Fruit fly (Drosophila melanogaster): ENCODE results near the gene Dred.

Gene Dred

DNA sequence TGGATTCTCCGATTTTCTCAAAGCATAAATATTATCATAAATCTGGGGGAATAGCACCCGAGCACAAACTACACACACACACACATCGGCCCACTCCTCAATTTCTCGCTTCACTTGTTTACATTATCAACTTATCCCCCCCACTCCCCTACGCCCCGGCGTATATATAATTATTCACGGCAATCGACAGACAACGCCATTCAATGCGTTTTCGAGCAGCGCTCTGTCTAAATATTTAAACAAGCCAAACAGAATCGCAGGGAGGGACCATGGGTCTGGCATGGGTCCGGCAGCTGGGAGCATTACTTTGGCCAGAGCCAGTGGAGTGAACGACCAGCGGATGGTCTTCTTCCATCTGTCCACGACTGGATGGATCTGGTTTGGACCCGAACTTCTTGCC, 31.6 kb upstream of the Dred start (continued):
- TF ChIP-seq Blimp-1 (GFP tag; optimal IDR thresholded peaks at IDR 0.05) (no peak), CG31627 (GFP tag; optimal IDR thresholded peaks at IDR 0.05) (peak; percentile 3), Lpt (GFP tag; optimal IDR thresholded peaks at IDR 0.05) (no peak), achi (GFP tag; optimal IDR thresholded peaks at IDR 0.05) (peak; percentile 17), salr (GFP tag; optimal IDR thresholded peaks at IDR 0.05) (no peak), lz (GFP tag; optimal IDR thresholded peaks at IDR 0.05) (no peak), CG6163 (GFP tag; IDR thresholded peaks at IDR 0.05) (no peak), Met (GFP tag; optimal IDR thresholded peaks at IDR 0.05) (peak; percentile 50), CG3919 (GFP tag; optimal IDR thresholded peaks at IDR 0.05) (no peak), cyc (GFP tag; optimal IDR thresholded peaks at IDR 0.05) (no peak), Hr39 (GFP tag; optimal IDR thresholded peaks at IDR 0.05) (no peak), vri (GFP tag; optimal IDR thresholded peaks at IDR 0.05) (peak; percentile 64), OdsH (GFP tag; optimal IDR thresholded peaks at IDR 0.05) (no peak)

DNA sequence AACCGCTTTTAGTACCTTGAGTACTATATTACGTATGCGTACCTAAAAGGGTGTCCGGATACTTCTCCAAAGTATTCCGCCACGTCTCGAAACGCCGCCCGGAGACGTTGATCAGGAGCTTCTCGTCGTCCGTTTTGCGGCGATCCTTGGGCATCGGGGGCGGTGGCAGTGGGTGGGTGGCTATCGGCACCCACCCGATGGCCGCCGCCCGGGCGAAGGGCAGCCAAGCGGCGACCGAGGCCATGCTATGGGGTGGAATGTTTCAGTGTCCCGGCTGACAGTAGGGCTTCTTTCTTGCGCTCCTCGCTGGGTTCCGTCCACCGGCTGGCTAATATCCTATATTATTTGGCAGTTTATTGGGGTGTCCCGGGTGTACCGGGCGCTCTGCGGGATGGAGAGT, 30.4 kb upstream of the Dred start:
- no peak for TF ChIP-seq Gug (GFP tag; IDR thresholded peaks at IDR 0.05)
- TF ChIP-seq Blimp-1 (GFP tag; optimal IDR thresholded peaks at IDR 0.05), result no peak
- TF ChIP-seq CG10631 (GFP tag; optimal IDR thresholded peaks at IDR 0.05), result no peak
- TF ChIP-seq lz (GFP tag; optimal IDR thresholded peaks at IDR 0.05), result no peak
- no peak for TF ChIP-seq fd59A (GFP tag; optimal IDR thresholded peaks at IDR 0.05)
- TF ChIP-seq svp (GFP tag), result no peak
- TF ChIP-seq CG1621 (tag; optimal IDR thresholded peaks at IDR 0.05), result no peak
- TF ChIP-seq CG11762 (GFP tag; optimal IDR thresholded peaks at IDR 0.05; ENCODE audit: insufficient read depth), result no peak
- TF ChIP-seq Eip75B (GFP tag; optimal IDR thresholded peaks at IDR 0.05), result no peak

DNA sequence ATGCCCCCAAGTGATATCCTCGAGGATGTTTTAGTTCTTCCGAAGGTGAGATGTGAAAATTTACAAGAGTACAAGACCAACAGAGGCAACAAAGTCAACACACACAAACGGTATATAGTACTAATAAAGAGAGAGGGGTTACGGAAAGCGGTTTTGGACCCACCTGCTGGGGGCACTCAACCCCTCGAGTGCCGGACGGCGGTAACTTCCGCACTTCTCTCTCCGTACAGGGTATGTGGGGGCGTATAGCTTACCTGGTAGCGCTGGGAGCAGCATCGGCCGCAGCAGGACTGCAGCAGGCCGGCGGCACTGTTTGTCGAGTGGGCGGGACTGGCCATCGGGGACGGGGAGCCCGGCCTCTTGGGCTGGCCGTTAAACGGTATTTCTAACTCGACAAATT, 25.4 kb upstream of the Dred start:
- no peak for TF ChIP-seq CG8119 (GFP tag; IDR thresholded peaks at IDR 0.05)
- no peak for TF ChIP-seq ss (GFP tag; optimal IDR thresholded peaks at IDR 0.05)
- TF ChIP-seq fd85E (GFP tag; optimal IDR thresholded peaks at IDR 0.05), result no peak
- no peak for TF ChIP-seq Hr39 (GFP tag; optimal IDR thresholded peaks at IDR 0.05)
- TF ChIP-seq CG6792 (GFP tag; optimal IDR thresholded peaks at IDR 0.05), result no peak
- no peak for TF ChIP-seq dac (GFP tag; optimal IDR thresholded peaks at IDR 0.05)
- TF ChIP-seq CG9139 (GFP tag; optimal IDR thresholded peaks at IDR 0.05), result no peak
- TF ChIP-seq CG6808 (GFP tag; optimal IDR thresholded peaks at IDR 0.05), result no peak
- TF ChIP-seq Eip75B (GFP tag; optimal IDR thresholded peaks at IDR 0.05), result no peak
- no peak for TF ChIP-seq Hr4 (GFP tag; optimal IDR thresholded peaks at IDR 0.05)
- TF ChIP-seq fd59A (GFP tag; optimal IDR thresholded peaks at IDR 0.05), result no peak
- TF ChIP-seq CG11902 (GFP tag; optimal IDR thresholded peaks at IDR 0.05), result no peak

DNA sequence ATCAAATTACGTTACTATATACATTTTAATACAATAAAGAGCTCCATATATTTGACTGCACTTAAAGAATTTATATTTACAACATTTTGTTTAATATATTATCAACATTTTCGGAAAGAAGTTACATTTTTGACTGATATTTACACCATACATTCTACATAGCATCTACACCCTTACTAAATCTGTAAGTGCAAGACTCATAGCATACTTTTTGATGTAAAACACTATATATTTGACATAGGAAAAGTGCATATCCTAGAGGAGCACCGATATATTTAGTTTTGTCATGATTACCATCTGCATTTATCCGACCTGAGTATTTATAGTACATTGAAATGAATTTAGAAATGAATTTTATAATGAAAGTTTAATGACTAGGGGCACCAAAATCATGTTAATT, 25.0 kb upstream of the Dred start:
- TF ChIP-seq vri (GFP tag; optimal IDR thresholded peaks at IDR 0.05), result no peak
- no peak for TF ChIP-seq pdm3 (GFP tag; optimal IDR thresholded peaks at IDR 0.05)
- TF ChIP-seq topi (GFP tag; optimal IDR thresholded peaks at IDR 0.05), result no peak
- no peak for TF ChIP-seq Sox15 (GFP tag; optimal IDR thresholded peaks at IDR 0.05)
- no peak for TF ChIP-seq CG3919 (GFP tag; optimal IDR thresholded peaks at IDR 0.05)
- TF ChIP-seq dac (GFP tag; optimal IDR thresholded peaks at IDR 0.05), result no peak
- no peak for TF ChIP-seq CG8632 (GFP tag; optimal IDR thresholded peaks at IDR 0.05)
- no peak for TF ChIP-seq Hr38 (GFP tag; optimal IDR thresholded peaks at IDR 0.05)
- no peak for TF ChIP-seq CG6808 (GFP tag; optimal IDR thresholded peaks at IDR 0.05)
- no peak for TF ChIP-seq fkh (GFP tag; optimal IDR thresholded peaks at IDR 0.05)
- no peak for TF ChIP-seq CG6792 (GFP tag; optimal IDR thresholded peaks at IDR 0.05)
- TF ChIP-seq CG8319 (GFP tag; optimal IDR thresholded peaks at IDR 0.05), result no peak
- TF ChIP-seq Ets21C (GFP tag; optimal IDR thresholded peaks at IDR 0.05), result no peak
- TF ChIP-seq svp (GFP tag), result no peak

Data from whole organism, prepupa.